Fruit fly (Drosophila melanogaster) whole organism, embryonic: ENCODE measurements around the gene CG14207.
A peak's percentile ranks its signal among the peaks of the same experiment; 100 is the strongest.

Experiments
- ATbp ChIP-seq: fragments of 200-800 bp; sonication (Bioruptor generic); optimal IDR thresholded peaks from 2 replicates; lab custom pipeline; 2017; ENCODE audit warnings: missing biosample characterization, mild to moderate bottlenecking, missing genetic modification characterization, missing genetic modification reagents
- Adf1 ChIP-seq: fragments of 200-800 bp; sonication (Bioruptor generic); IDR thresholded peaks from 2 replicates; pipeline ENCODE4 v1.3.6; 2022; ENCODE audit warnings: missing biosample characterization, missing genetic modification characterization
- Asciz ChIP-seq: fragments of 200-800 bp; sonication (Bioruptor generic); optimal IDR thresholded peaks from 2 replicates; lab custom pipeline; 2017; ENCODE audit warnings: missing biosample characterization, mild to moderate bottlenecking, missing genetic modification characterization, missing genetic modification reagents
- Bdp1 ChIP-seq: fragments of 200-800 bp; sonication (Bioruptor generic); optimal IDR thresholded peaks from 3 replicates; lab custom pipeline; 2016; ENCODE audit warnings: missing biosample characterization, missing genetic modification characterization
- C15 ChIP-seq: fragments of 200-800 bp; sonication (Bioruptor generic); IDR thresholded peaks from 3 replicates; pipeline ENCODE4 v1.3.6; 2022; ENCODE audit warnings: missing biosample characterization, missing genetic modification characterization
- CG10431 ChIP-seq: fragments of 200-800 bp; sonication (Bioruptor generic); optimal IDR thresholded peaks from 3 replicates; lab custom pipeline; 2018; ENCODE audit warnings: missing biosample characterization, mild to moderate bottlenecking, missing genetic modification characterization
- CG11085 ChIP-seq: fragments of 200-800 bp; sonication (Bioruptor generic); IDR thresholded peaks from 2 replicates; pipeline ENCODE4 v1.3.6; 2022; ENCODE audit warnings: missing biosample characterization, missing genetic modification characterization
- CG15073 ChIP-seq: fragments of 200-800 bp; sonication (Bioruptor generic); optimal IDR thresholded peaks from 2 replicates; lab custom pipeline; 2016; ENCODE audit warnings: missing biosample characterization, missing genetic modification characterization
- CG15479 ChIP-seq: fragments of 200-800 bp; sonication (Bioruptor generic); optimal IDR thresholded peaks from 3 replicates; lab custom pipeline; 2019; ENCODE audit warnings: missing biosample characterization, mild to moderate bottlenecking, missing genetic modification characterization, moderate library complexity
- CG16863 ChIP-seq: fragments of 200-800 bp; sonication (Bioruptor generic); optimal IDR thresholded peaks from 3 replicates; lab custom pipeline; 2016; ENCODE audit warnings: missing biosample characterization, missing genetic modification characterization
- CG17328 ChIP-seq: fragments of 200-800 bp; sonication (Bioruptor generic); IDR thresholded peaks from 2 replicates; pipeline ENCODE4 v1.3.6; 2022; ENCODE audit warnings: missing biosample characterization, missing genetic modification characterization
- CG17385 ChIP-seq: fragments of 200-800 bp; sonication (Bioruptor generic); optimal IDR thresholded peaks from 3 replicates; lab custom pipeline; 2018; ENCODE audit warnings: missing biosample characterization, mild to moderate bottlenecking, missing genetic modification characterization
- CG18619 ChIP-seq: fragments of 200-800 bp; sonication (Bioruptor generic); optimal IDR thresholded peaks from 3 replicates; lab custom pipeline; 2017; ENCODE audit warnings: missing biosample characterization, mild to moderate bottlenecking, missing genetic modification characterization
- CG31388 ChIP-seq: fragments of 200-800 bp; sonication (Bioruptor generic); optimal IDR thresholded peaks from 2 replicates; lab custom pipeline; 2016; ENCODE audit warnings: missing biosample characterization, missing genetic modification characterization
- CG3847 ChIP-seq: fragments of 200-800 bp; sonication (Bioruptor generic); IDR thresholded peaks from 2 replicates; pipeline ENCODE4 v1.3.6; 2022; ENCODE audit warnings: missing biosample characterization, missing genetic modification characterization
- CG6272 ChIP-seq: fragments of 200-800 bp; sonication (Bioruptor generic); IDR thresholded peaks from 2 replicates; pipeline ENCODE4 v1.3.6; 2022; ENCODE audit warnings: missing biosample characterization, missing genetic modification characterization
- CG7556 ChIP-seq: fragments of 200-800 bp; sonication (Bioruptor generic); optimal IDR thresholded peaks from 2 replicates; lab custom pipeline; 2017; ENCODE audit warnings: missing biosample characterization, mild to moderate bottlenecking, missing genetic modification characterization
- CG7839 ChIP-seq: fragments of 200-800 bp; sonication (Bioruptor generic); optimal IDR thresholded peaks from 3 replicates; lab custom pipeline; 2018; ENCODE audit warnings: missing biosample characterization, mild to moderate bottlenecking, missing genetic modification characterization, moderate library complexity
- CG9609 ChIP-seq: fragments of 200-800 bp; sonication (Bioruptor generic); optimal IDR thresholded peaks from 3 replicates; lab custom pipeline; 2016; ENCODE audit warnings: missing biosample characterization, missing genetic modification characterization
- CG9876 ChIP-seq: fragments of 200-800 bp; sonication (Bioruptor generic); optimal IDR thresholded peaks from 2 replicates; lab custom pipeline; 2016; ENCODE audit warnings: missing biosample characterization, missing genetic modification characterization
- CHES-1-like ChIP-seq: fragments of 200-800 bp; sonication (Bioruptor generic); optimal IDR thresholded peaks from 2 replicates; lab custom pipeline; 2016; ENCODE audit warnings: missing biosample characterization, missing genetic modification characterization
- CoRest ChIP-seq: fragments of 200-800 bp; sonication (Bioruptor generic); optimal IDR thresholded peaks from 3 replicates; lab custom pipeline; 2018; ENCODE audit warnings: missing biosample characterization, mild to moderate bottlenecking, missing genetic modification characterization, moderate library complexity
- Dbx ChIP-seq: fragments of 200-800 bp; sonication (Bioruptor generic); IDR thresholded peaks from 3 replicates; pipeline ENCODE4 v1.3.6; 2022; ENCODE audit warnings: missing biosample characterization, missing genetic modification characterization
- Deaf1 ChIP-seq: fragments of 200-800 bp; optimal IDR thresholded peaks from 3 replicates; lab custom pipeline; 2019; ENCODE audit warnings: missing biosample characterization, mild to moderate bottlenecking, missing genetic modification characterization, moderate library complexity
- Dip3 ChIP-seq: fragments of 200-800 bp; sonication (Bioruptor generic); optimal IDR thresholded peaks from 3 replicates; lab custom pipeline; 2016; ENCODE audit warnings: missing biosample characterization, missing genetic modification characterization
- Dp ChIP-seq: fragments of 200-800 bp; sonication (Bioruptor generic); optimal IDR thresholded peaks from 2 replicates; lab custom pipeline; 2018; ENCODE audit warnings: missing biosample characterization, mild to moderate bottlenecking, missing genetic modification characterization, moderate library complexity
- Gug ChIP-seq: fragments of 200-800 bp; sonication (Bioruptor generic); IDR thresholded peaks from 4 replicates; pipeline ENCODE4 v1.3.6; 2022; ENCODE audit warnings: missing biosample characterization, missing genetic modification characterization
- MESR4 ChIP-seq: fragments of 200-800 bp; sonication (Bioruptor generic); optimal IDR thresholded peaks from 2 replicates; lab custom pipeline; 2018; ENCODE audit warnings: missing biosample characterization, mild to moderate bottlenecking, missing genetic modification characterization, moderate library complexity
- Sry-δ ChIP-seq: fragments of 200-800 bp; sonication (Bioruptor generic); optimal IDR thresholded peaks from 2 replicates; lab custom pipeline; 2016; ENCODE audit warnings: missing biosample characterization, missing genetic modification characterization
- Taf1 ChIP-seq: fragments of 200-800 bp; sonication (Bioruptor generic); IDR thresholded peaks from 2 replicates; pipeline ENCODE4 v1.3.6; 2022; ENCODE audit warnings: missing biosample characterization, missing genetic modification characterization
- ac ChIP-seq: fragments of 200-800 bp; sonication (Bioruptor generic); optimal IDR thresholded peaks from 3 replicates; lab custom pipeline; 2017; ENCODE audit warnings: missing biosample characterization, mild to moderate bottlenecking, missing genetic modification characterization
- ap ChIP-seq: fragments of 200-800 bp; sonication (Bioruptor generic); IDR thresholded peaks from 2 replicates; pipeline ENCODE4 v1.3.6; 2022; ENCODE audit warnings: missing biosample characterization, missing genetic modification characterization
- caup ChIP-seq: fragments of 200-800 bp; sonication (Bioruptor generic); optimal IDR thresholded peaks from 3 replicates; lab custom pipeline; 2017; ENCODE audit warnings: missing biosample characterization, mild to moderate bottlenecking, missing genetic modification characterization, moderate library complexity; ENCODE audit not compliant: severe bottlenecking
- chif ChIP-seq, 2 experiments: fragments of 200-800 bp; sonication (Bioruptor generic); optimal IDR thresholded peaks; 3 replicates each; lab custom pipeline; 2016; ENCODE audit warnings: missing biosample characterization in 2 of 2, missing genetic modification characterization in 2 of 2
- chm ChIP-seq: fragments of 200-800 bp; sonication (Bioruptor generic); IDR thresholded peaks from 2 replicates; pipeline ENCODE4 v1.3.6; 2022; ENCODE audit warnings: missing biosample characterization, missing genetic modification characterization
- crp ChIP-seq, 2 experiments: fragments of 200-800 bp; sonication (Bioruptor generic); optimal IDR thresholded peaks; 2 replicates in 1 of 2; 3 replicates in 1 of 2; lab custom pipeline; 2017; ENCODE audit warnings: missing biosample characterization in 2 of 2, missing genetic modification characterization in 2 of 2, mild to moderate bottlenecking in 1 of 2, moderate library complexity in 1 of 2
- dmrt11E ChIP-seq: fragments of 200-800 bp; sonication (Bioruptor generic); optimal IDR thresholded peaks from 3 replicates; lab custom pipeline; 2018; ENCODE audit warnings: missing biosample characterization, mild to moderate bottlenecking, missing genetic modification characterization, moderate library complexity
- ems ChIP-seq: fragments of 200-800 bp; sonication (Bioruptor generic); optimal IDR thresholded peaks from 3 replicates; lab custom pipeline; 2016; ENCODE audit warnings: missing biosample characterization, missing genetic modification characterization
- en ChIP-seq: fragments of 200-800 bp; sonication (Bioruptor generic); optimal IDR thresholded peaks from 2 replicates; lab custom pipeline; 2016; ENCODE audit warnings: missing biosample characterization, missing genetic modification characterization
- fd96Cb ChIP-seq: fragments of 200-800 bp; sonication (Bioruptor generic); optimal IDR thresholded peaks from 2 replicates; lab custom pipeline; 2018; ENCODE audit warnings: missing biosample characterization, mild to moderate bottlenecking, missing genetic modification characterization, moderate library complexity
- kah ChIP-seq: fragments of 200-800 bp; sonication (Bioruptor generic); optimal IDR thresholded peaks from 2 replicates; lab custom pipeline; 2018; ENCODE audit warnings: missing biosample characterization, mild to moderate bottlenecking, missing genetic modification characterization
- nerfin-1 ChIP-seq: fragments of 200-800 bp; sonication (Bioruptor generic); optimal IDR thresholded peaks from 3 replicates; lab custom pipeline; 2019; ENCODE audit warnings: missing biosample characterization, mild to moderate bottlenecking, missing genetic modification characterization, moderate library complexity
- nmo ChIP-seq: fragments of 200-800 bp; sonication (Bioruptor generic); optimal IDR thresholded peaks from 2 replicates; lab custom pipeline; 2018; ENCODE audit warnings: missing biosample characterization, mild to moderate bottlenecking, missing genetic modification characterization, moderate library complexity
- nom ChIP-seq: fragments of 200-800 bp; sonication (Bioruptor generic); optimal IDR thresholded peaks from 2 replicates; lab custom pipeline; 2017; ENCODE audit warnings: missing biosample characterization, missing genetic modification characterization, mild to moderate bottlenecking, moderate library complexity, missing genetic modification reagents
- pzg ChIP-seq: fragments of 200-800 bp; sonication (Bioruptor generic); optimal IDR thresholded peaks from 3 replicates; lab custom pipeline; 2018; ENCODE audit warnings: missing biosample characterization, mild to moderate bottlenecking, missing genetic modification characterization, moderate library complexity
- row ChIP-seq: fragments of 200-800 bp; sonication (Bioruptor generic); IDR thresholded peaks from 3 replicates; pipeline ENCODE4 v1.3.6; 2022; ENCODE audit warnings: missing biosample characterization, missing genetic modification characterization
- tna ChIP-seq: fragments of 200-800 bp; sonication (Bioruptor generic); IDR thresholded peaks from 2 replicates; pipeline ENCODE4 v1.3.6; 2022; ENCODE audit warnings: missing biosample characterization, missing genetic modification characterization; ENCODE audit not compliant: partially characterized antibody
- usp ChIP-seq: fragments of >200 bp; optimal IDR thresholded peaks from 2 replicates; lab custom pipeline; 2017; ENCODE audit warnings: missing biosample characterization, missing genetic modification characterization
- z ChIP-seq: fragments of 200-800 bp; sonication (Bioruptor generic); IDR thresholded peaks from 3 replicates; pipeline ENCODE4 v1.3.6; 2022; ENCODE audit warnings: missing biosample characterization, missing genetic modification characterization

Gene CG14207

DNA sequence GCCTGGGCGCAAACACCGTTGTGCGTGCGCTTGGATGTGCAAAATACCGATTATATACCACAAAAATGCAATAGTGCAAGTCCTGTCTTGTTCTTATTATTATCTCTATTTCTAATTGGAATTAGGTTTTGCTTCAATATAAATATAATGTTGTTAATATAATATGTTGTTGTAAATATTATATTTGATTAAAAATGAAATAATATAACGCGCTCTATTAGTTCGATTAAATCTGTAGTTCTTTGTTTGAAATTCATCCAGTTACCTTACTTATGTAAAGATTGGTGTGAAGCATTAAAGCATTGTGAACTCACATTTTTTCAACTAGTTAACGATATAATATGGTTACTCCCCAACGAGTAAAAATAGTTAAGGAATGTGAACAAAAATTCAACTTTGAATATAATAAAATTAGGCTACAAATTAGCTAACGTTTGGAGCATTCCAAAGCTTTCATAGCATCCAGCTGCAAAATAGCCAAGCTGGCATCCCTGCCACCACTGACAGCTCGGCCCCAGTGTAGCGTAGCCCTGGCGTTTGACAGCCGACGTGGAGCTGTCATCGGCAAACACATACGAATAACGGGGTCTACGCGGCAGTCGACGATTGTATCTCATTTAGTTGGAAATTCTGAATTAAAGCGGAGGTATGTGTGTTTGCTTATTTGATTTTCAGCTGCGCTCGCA is 38.0 kb downstream of the CG14207 start, which contains the start of the genes CG12237 and Sec61gamma (continued):
- no peak for TF ChIP-seq CG11085
- no peak for TF ChIP-seq CG7839 (tag; lab: Kevin White, UChicago)
- TF ChIP-seq Sry-δ (GFP tag; lab: Kevin White, UChicago): peak; percentile 45
- TF ChIP-seq ap (GFP tag; lab: Robert Waterston, UW): no peak
- TF ChIP-seq C15 (GFP tag; lab: Robert Waterston, UW): no peak
- no peak for TF ChIP-seq kah
- TF ChIP-seq Dbx: peak; percentile 53; the same call in 2 of the 3 replicates
- TF ChIP-seq CoRest: peak; percentile 53
- TF ChIP-seq Dp (GFP tag; lab: Kevin White, UChicago): peak; percentile 10
- TF ChIP-seq Adf1 (GFP tag; lab: Robert Waterston, UW): no peak; the same call in 1 of the 2 replicates
- peak; percentile 43 for TF ChIP-seq CHES-1-like (GFP tag; lab: Kevin White, UChicago)
- TF ChIP-seq usp (GFP tag; lab: Kevin White, UChicago): no peak
- TF ChIP-seq tna (GFP tag; lab: Robert Waterston, UW): no peak
- TF ChIP-seq nerfin-1 (tag; lab: Kevin White, UChicago): peak; percentile 10
- TF ChIP-seq CG15479: peak; percentile 32
- no peak for TF ChIP-seq CG15073 (GFP tag; lab: Kevin White, UChicago)
- TF ChIP-seq crp (GFP tag; optimal IDR thresholded peaks at IDR 0.05; lab: Kevin White, UChicago): peak in 1 of 2 experiments; percentile 36
- peak; percentile 89 for TF ChIP-seq row
- no peak for TF ChIP-seq ATbp
- TF ChIP-seq Bdp1 (GFP tag; lab: Kevin White, UChicago): no peak
- TF ChIP-seq fd96Cb: no peak
- TF ChIP-seq Taf1 (GFP tag; lab: Robert Waterston, UW): no peak
- no peak for TF ChIP-seq CG18619
- peak; percentile 72 for TF ChIP-seq nom (GFP tag; lab: Kevin White, UChicago)
- no peak for TF ChIP-seq CG10431
- no peak for TF ChIP-seq Asciz (GFP tag; lab: Kevin White, UChicago)
- TF ChIP-seq chif (GFP tag; optimal IDR thresholded peaks at IDR 0.05; lab: Kevin White, UChicago): peak in 1 of 2 experiments; percentile 11
- no peak for TF ChIP-seq CG31388 (GFP tag; lab: Kevin White, UChicago)
- peak; percentile 24 for TF ChIP-seq CG9609
- no peak for TF ChIP-seq Dip3 (GFP tag; lab: Kevin White, UChicago)
- TF ChIP-seq CG17328 (GFP tag; lab: Robert Waterston, UW): no peak
- peak; percentile 9 for TF ChIP-seq CG17385 (GFP tag; lab: Kevin White, UChicago)
- TF ChIP-seq caup (GFP tag; lab: Kevin White, UChicago): no peak
- no peak for TF ChIP-seq CG16863
- TF ChIP-seq CG9876: no peak
- peak; percentile 41; the same call in 1 of the 2 replicates for TF ChIP-seq chm (GFP tag; lab: Robert Waterston, UW)
- peak; percentile 6 for TF ChIP-seq dmrt11E (tag; lab: Kevin White, UChicago)
- peak; percentile 84 for TF ChIP-seq pzg (GFP tag; lab: Kevin White, UChicago)
- peak; percentile 22; the same call in 1 of the 2 replicates for TF ChIP-seq CG3847 (GFP tag; lab: Robert Waterston, UW)
- peak; percentile 91 for TF ChIP-seq Deaf1
- TF ChIP-seq CG6272 (GFP tag; lab: Robert Waterston, UW): no peak
- TF ChIP-seq en (GFP tag; lab: Kevin White, UChicago): no peak
- no peak for TF ChIP-seq Gug (GFP tag; lab: Robert Waterston, UW)
- TF ChIP-seq nmo (GFP tag; lab: Kevin White, UChicago): peak; percentile 33
- no peak for TF ChIP-seq z (GFP tag; lab: Robert Waterston, UW)
- no peak for TF ChIP-seq ac
- TF ChIP-seq MESR4: peak; percentile 84
- TF ChIP-seq ems (GFP tag; lab: Kevin White, UChicago): peak; percentile 1
- TF ChIP-seq CG7556 (GFP tag; lab: Kevin White, UChicago): no peak
